Fruit fly (Drosophila melanogaster) whole organism, pupa: ENCODE results near the gene CenG1A.

Experiments
- Ets98B ChIP-seq: fragments of 200-800 bp; sonication (Bioruptor generic); IDR thresholded peaks from 2 replicates; pipeline ENCODE4 v1.3.6; 2022; ENCODE audit warnings: missing biosample characterization, missing genetic modification characterization
- fd96Ca ChIP-seq: fragments of 200-800 bp; sonication (Bioruptor generic); IDR thresholded peaks from 3 replicates; pipeline ENCODE4 v1.3.6; 2022; ENCODE audit warnings: missing biosample characterization, missing genetic modification characterization
- rn ChIP-seq: fragments of 200-800 bp; sonication (Bioruptor generic); IDR thresholded peaks from 2 replicates; pipeline ENCODE4 v1.3.6; 2022; ENCODE audit warnings: missing biosample characterization, missing genetic modification characterization

- no peak for TF ChIP-seq Ets98B (GFP tag; lab: Robert Waterston, UW)
- TF ChIP-seq rn (GFP tag; lab: Robert Waterston, UW) = no peak
- no peak for TF ChIP-seq fd96Ca (GFP tag; lab: Robert Waterston, UW)
Measured at dm6 chr2L:13909033-13909432, 73.7 kb downstream of the CenG1A start, which contains the start of gene Ance-2.
